Fruit fly (Drosophila melanogaster) whole organism, pupa: ENCODE results near the gene CG15221.

Experiments used
- CG12605 ChIP-seq: fragments of 200-800 bp; sonication (Bioruptor generic); IDR thresholded peaks from 2 replicates; pipeline ENCODE4 v1.3.6; 2022; ENCODE audit warnings: missing biosample characterization, missing genetic modification characterization
- CG14655 ChIP-seq: fragments of 200-800 bp; sonication (Bioruptor generic); optimal IDR thresholded peaks from 3 replicates; lab custom pipeline; 2017; ENCODE audit warnings: mild to moderate bottlenecking, missing biosample characterization, missing genetic modification reagents, missing genetic modification characterization
- CG15710 ChIP-seq: fragments of 200-800 bp; sonication (Bioruptor generic); optimal IDR thresholded peaks from 2 replicates; lab custom pipeline; 2018; ENCODE audit warnings: missing biosample characterization, mild to moderate bottlenecking, missing genetic modification characterization, moderate library complexity
- CG17806 ChIP-seq: fragments of 200-800 bp; sonication (Bioruptor generic); optimal IDR thresholded peaks from 2 replicates; lab custom pipeline; 2018; ENCODE audit warnings: missing biosample characterization, mild to moderate bottlenecking, missing genetic modification characterization, moderate library complexity
- CG34367 ChIP-seq: fragments of 200-800 bp; sonication (Bioruptor generic); optimal IDR thresholded peaks from 2 replicates; lab custom pipeline; 2018; ENCODE audit warnings: missing biosample characterization, mild to moderate bottlenecking, missing genetic modification characterization
- CG8301 ChIP-seq: fragments of 200-800 bp; sonication (Bioruptor generic); optimal IDR thresholded peaks from 2 replicates; lab custom pipeline; 2018; ENCODE audit warnings: missing biosample characterization, mild to moderate bottlenecking, missing genetic modification characterization
- CG9948 ChIP-seq: fragments of 200-800 bp; sonication (Bioruptor generic); optimal IDR thresholded peaks from 2 replicates; lab custom pipeline; 2018; ENCODE audit warnings: missing biosample characterization, mild to moderate bottlenecking, missing genetic modification characterization, moderate library complexity
- D1 ChIP-seq: fragments of 200-800 bp; sonication (Bioruptor generic); optimal IDR thresholded peaks from 2 replicates; lab custom pipeline; 2018; ENCODE audit warnings: missing biosample characterization, mild to moderate bottlenecking, missing genetic modification characterization, moderate library complexity
- EcR ChIP-seq: fragments of 200-800 bp; sonication (Bioruptor generic); optimal IDR thresholded peaks from 3 replicates; lab custom pipeline; 2019; ENCODE audit warnings: missing biosample characterization, missing genetic modification characterization, mild to moderate bottlenecking, moderate library complexity, missing genetic modification reagents
- Ets98B ChIP-seq: fragments of 200-800 bp; sonication (Bioruptor generic); IDR thresholded peaks from 2 replicates; pipeline ENCODE4 v1.3.6; 2022; ENCODE audit warnings: missing biosample characterization, missing genetic modification characterization
- Pif1B ChIP-seq: fragments of 200-800 bp; sonication (Bioruptor generic); optimal IDR thresholded peaks from 3 replicates; lab custom pipeline; 2016; ENCODE audit warnings: missing biosample characterization, missing genetic modification characterization
- fd96Ca ChIP-seq: fragments of 200-800 bp; sonication (Bioruptor generic); IDR thresholded peaks from 3 replicates; pipeline ENCODE4 v1.3.6; 2022; ENCODE audit warnings: missing biosample characterization, missing genetic modification characterization
- rn ChIP-seq: fragments of 200-800 bp; sonication (Bioruptor generic); IDR thresholded peaks from 2 replicates; pipeline ENCODE4 v1.3.6; 2022; ENCODE audit warnings: missing biosample characterization, missing genetic modification characterization

- TF ChIP-seq fd96Ca (GFP tag; lab: Robert Waterston, UW) (no peak), Ets98B (no peak), CG17806 (tag; lab: Kevin White, UChicago) (no peak), rn (GFP tag; lab: Robert Waterston, UW) (no peak), CG15710 (tag; lab: Kevin White, UChicago) (no peak), CG12605 (no peak), CG14655 (GFP tag; lab: Kevin White, UChicago) (no peak), EcR (GFP tag; lab: Kevin White, UChicago) (peak; percentile 28), Pif1B (no peak), D1 (tag; lab: Kevin White, UChicago) (no peak), CG34367 (tag; lab: Kevin White, UChicago) (no peak), CG8301 (tag; lab: Kevin White, UChicago) (no peak), CG9948 (tag; lab: Kevin White, UChicago) (no peak)
Measured at dm6 chrX:11704929-11705612, 19.0 kb upstream of the CG15221 start, which contains the start of gene CG2444.
